Fruit fly (Drosophila melanogaster) Kc167 (cell line): Measurements from ENCODE around the gene TotM.

Source experiments
- Myc ChIP-seq: fragments of >200 bp; optimal IDR thresholded peaks from 2 replicates; lab custom pipeline; 2017; ENCODE audit warnings: missing external identifiers
- Sin3A ChIP-seq: fragments of >200 bp; optimal IDR thresholded peaks from 2 replicates; lab custom pipeline; 2018; ENCODE audit warnings: missing external identifiers
- h ChIP-seq: fragments of >200 bp; optimal IDR thresholded peaks from 3 replicates; lab custom pipeline; 2018; ENCODE audit warnings: missing external identifiers
- insv ChIP-seq: fragments of >200 bp; optimal IDR thresholded peaks from 3 replicates; lab custom pipeline; 2018; ENCODE audit warnings: missing external identifiers
- psq ChIP-seq: fragments of >200 bp; optimal IDR thresholded peaks from 2 replicates; lab custom pipeline; 2017; ENCODE audit warnings: missing external identifiers
- ttk ChIP-seq: sonication (Bioruptor generic); optimal IDR thresholded peaks from 2 replicates; lab custom pipeline; 2017; ENCODE audit warnings: missing external identifiers

The TotM gene

dm6 chr2L:5353454-5353853, 23.8 kb downstream of the TotM start:
- no peak for TF ChIP-seq Sin3A (lab: Kevin White, UChicago)
- TF ChIP-seq ttk (lab: Kevin White, UChicago), result no peak
- TF ChIP-seq Myc (lab: Kevin White, UChicago), result no peak
- TF ChIP-seq psq (lab: Kevin White, UChicago), result no peak
- TF ChIP-seq h (lab: Kevin White, UChicago), result no peak
- no peak for TF ChIP-seq insv (lab: Kevin White, UChicago)

- TF ChIP-seq psq (lab: Kevin White, UChicago) (no peak), h (lab: Kevin White, UChicago) (no peak), insv (lab: Kevin White, UChicago) (no peak), Myc (lab: Kevin White, UChicago) (no peak)
Measured at dm6 chr2L:5362351-5362750, 32.7 kb downstream of the TotM start.

- TF ChIP-seq Sin3A (lab: Kevin White, UChicago), result no peak
- no peak for TF ChIP-seq ttk (lab: Kevin White, UChicago)
- TF ChIP-seq psq (lab: Kevin White, UChicago), result no peak
- TF ChIP-seq h (lab: Kevin White, UChicago), result no peak
- TF ChIP-seq Myc (lab: Kevin White, UChicago), result no peak
- no peak for TF ChIP-seq insv (lab: Kevin White, UChicago)
Measured at dm6 chr2L:5365841-5366240, 36.2 kb downstream of the TotM start.

dm6 chr2L:5367983-5368382, 38.3 kb downstream of the TotM start:
- no peak for TF ChIP-seq Myc (lab: Kevin White, UChicago)

- TF ChIP-seq psq (lab: Kevin White, UChicago) (no peak), ttk (lab: Kevin White, UChicago) (no peak), Myc (lab: Kevin White, UChicago) (no peak), h (lab: Kevin White, UChicago) (no peak), Sin3A (lab: Kevin White, UChicago) (no peak), insv (lab: Kevin White, UChicago) (no peak)
Measured at dm6 chr2L:5372552-5372951, 42.9 kb downstream of the TotM start.

dm6 chr2L:5374216-5374615, 44.6 kb downstream of the TotM start:
- TF ChIP-seq h (lab: Kevin White, UChicago) (no peak), insv (lab: Kevin White, UChicago) (no peak), Myc (lab: Kevin White, UChicago) (no peak), ttk (lab: Kevin White, UChicago) (no peak), Sin3A (lab: Kevin White, UChicago) (no peak), psq (lab: Kevin White, UChicago) (no peak)

dm6 chr2L:5374989-5375388, 45.3 kb downstream of the TotM start:
- TF ChIP-seq psq (lab: Kevin White, UChicago) (no peak), ttk (lab: Kevin White, UChicago) (no peak), h (lab: Kevin White, UChicago) (no peak), Myc (lab: Kevin White, UChicago) (no peak), insv (lab: Kevin White, UChicago) (no peak), Sin3A (lab: Kevin White, UChicago) (no peak)

- TF ChIP-seq h (lab: Kevin White, UChicago) (no peak), psq (lab: Kevin White, UChicago) (no peak), insv (lab: Kevin White, UChicago) (no peak), Sin3A (lab: Kevin White, UChicago) (no peak), Myc (lab: Kevin White, UChicago) (no peak), ttk (lab: Kevin White, UChicago) (no peak)
Measured at dm6 chr2L:5376442-5376841, 46.8 kb downstream of the TotM start.

dm6 chr2L:5378829-5379228, 49.2 kb downstream of the TotM start:
- no peak for TF ChIP-seq Myc (lab: Kevin White, UChicago)
